Fruit fly (Drosophila melanogaster): ENCODE measurements around the gene Ca-alpha1T.

Gene Ca-alpha1T

dm6 chrX:6090809-6091667 lies 101.2 kb downstream of the Ca-alpha1T start, which contains the start of the genes Nep1 and Mipp2 (continued):
- TF ChIP-seq Hr4 (GFP tag; optimal IDR thresholded peaks at IDR 0.05) = peak; percentile 71
- peak; percentile 87 for TF ChIP-seq Eip78C (GFP tag)
- TF ChIP-seq Sox15 (GFP tag; optimal IDR thresholded peaks at IDR 0.05) = no peak
- TF ChIP-seq vri (GFP tag; optimal IDR thresholded peaks at IDR 0.05) = no peak
- peak; percentile 67 for TF ChIP-seq CG11294 (GFP tag; IDR thresholded peaks at IDR 0.05)
- TF ChIP-seq Met (GFP tag; optimal IDR thresholded peaks at IDR 0.05) = peak; percentile 64
- peak; percentile 46 for TF ChIP-seq Sox102F (GFP tag; optimal IDR thresholded peaks at IDR 0.05)
- peak; percentile 35 for TF ChIP-seq CG6276 (GFP tag; optimal IDR thresholded peaks at IDR 0.05)
- no peak for TF ChIP-seq CG9139 (GFP tag; optimal IDR thresholded peaks at IDR 0.05)
- peak; percentile 14 for TF ChIP-seq net (GFP tag; optimal IDR thresholded peaks at IDR 0.05)
- peak; percentile 37 for TF ChIP-seq CG10669 (GFP tag; optimal IDR thresholded peaks at IDR 0.05)
- TF ChIP-seq CG6163 (GFP tag; IDR thresholded peaks at IDR 0.05) = peak; percentile 76
- peak; percentile 17 for TF ChIP-seq spab (GFP tag; optimal IDR thresholded peaks at IDR 0.05)
- TF ChIP-seq CG8632 (GFP tag; optimal IDR thresholded peaks at IDR 0.05) = no peak
- peak; percentile 54 for TF ChIP-seq CG3919 (GFP tag; optimal IDR thresholded peaks at IDR 0.05)
- no peak for TF ChIP-seq CG7368 (GFP tag; optimal IDR thresholded peaks at IDR 0.05)
- peak; percentile 46; the same call in 1 of the 3 replicates for TF ChIP-seq CG8119 (GFP tag; IDR thresholded peaks at IDR 0.05)
- TF ChIP-seq CG6854 (GFP tag; optimal IDR thresholded peaks at IDR 0.05) = no peak
- no peak for TF ChIP-seq salr (GFP tag; optimal IDR thresholded peaks at IDR 0.05)
- TF ChIP-seq Lpt (GFP tag; optimal IDR thresholded peaks at IDR 0.05) = peak; percentile 42
- TF ChIP-seq dsx (GFP tag; optimal IDR thresholded peaks at IDR 0.05; ENCODE audit: poor library complexity, severe bottlenecking) = peak; percentile 16
- no peak for TF ChIP-seq CG6792 (GFP tag; optimal IDR thresholded peaks at IDR 0.05)
- peak; percentile 17 for TF ChIP-seq Smox (GFP tag; optimal IDR thresholded peaks at IDR 0.05)
- TF ChIP-seq CG15336 (GFP tag; IDR thresholded peaks at IDR 0.05) = peak; percentile 72
- peak; percentile 23 for TF ChIP-seq CG11762 (GFP tag; optimal IDR thresholded peaks at IDR 0.05; ENCODE audit: insufficient read depth)
- no peak for TF ChIP-seq CG4318 (GFP tag; optimal IDR thresholded peaks at IDR 0.05)
- TF ChIP-seq Ets96B (tag; optimal IDR thresholded peaks at IDR 0.05) = peak; percentile 31
- TF ChIP-seq fd85E (GFP tag; optimal IDR thresholded peaks at IDR 0.05) = no peak
- TF ChIP-seq eg (GFP tag; IDR thresholded peaks at IDR 0.05) = peak; percentile 80
- TF ChIP-seq achi (GFP tag; optimal IDR thresholded peaks at IDR 0.05) = peak; percentile 21
- peak; percentile 47 for TF ChIP-seq dac (GFP tag; optimal IDR thresholded peaks at IDR 0.05)
- peak; percentile 42 for TF ChIP-seq Hr39 (GFP tag; optimal IDR thresholded peaks at IDR 0.05)
- TF ChIP-seq CG6808 (GFP tag; optimal IDR thresholded peaks at IDR 0.05) = no peak
- peak in 1 of 2 experiments; percentile 7 for TF ChIP-seq ss (GFP tag; optimal IDR thresholded peaks at IDR 0.05)
- TF ChIP-seq CG8319 (GFP tag; optimal IDR thresholded peaks at IDR 0.05) = no peak
- TF ChIP-seq fkh (GFP tag; optimal IDR thresholded peaks at IDR 0.05) = peak; percentile 20
- peak; percentile 56 for TF ChIP-seq CG10631 (GFP tag; optimal IDR thresholded peaks at IDR 0.05)
- TF ChIP-seq esn (GFP tag; optimal IDR thresholded peaks at IDR 0.05) = peak; percentile 62
- no peak for TF ChIP-seq CG16779 (tag; optimal IDR thresholded peaks at IDR 0.05)
- peak; percentile 59 for TF ChIP-seq topi (GFP tag; optimal IDR thresholded peaks at IDR 0.05)
- TF ChIP-seq Ets21C (GFP tag; optimal IDR thresholded peaks at IDR 0.05) = peak; percentile 11
